Fruit fly (Drosophila melanogaster): ENCODE results near the gene CG34179.

Gene CG34179

DNA sequence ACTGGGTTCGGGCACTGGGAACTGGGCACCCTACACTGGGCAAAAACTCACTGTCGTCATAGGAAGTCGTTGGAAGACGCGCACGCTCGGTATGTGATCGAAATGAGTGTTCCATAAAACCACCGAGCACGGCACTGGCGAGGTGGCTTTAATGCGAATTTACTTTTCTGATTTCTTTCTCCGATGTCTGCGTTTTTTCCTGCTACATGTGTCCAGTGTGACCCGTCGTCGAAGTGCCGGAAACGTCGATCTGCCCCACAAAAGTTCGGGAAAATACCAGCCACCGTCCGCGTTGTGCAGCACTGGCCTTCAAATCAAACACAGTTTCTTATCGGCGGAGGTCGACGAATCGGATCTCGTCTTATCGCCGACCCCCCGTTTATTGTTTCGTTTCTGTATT lies 49.3 kb downstream of the CG34179 start, which contains the start of gene Kdm5 (continued):
- peak; percentile 45; the same call in 1 of the 2 replicates for TF ChIP-seq CG15336 (GFP tag; IDR thresholded peaks at IDR 0.05)
- no peak for TF ChIP-seq Hr38 (GFP tag; optimal IDR thresholded peaks at IDR 0.05)
- no peak for TF ChIP-seq Lpt (GFP tag; optimal IDR thresholded peaks at IDR 0.05)
- no peak for TF ChIP-seq Ets96B (tag; optimal IDR thresholded peaks at IDR 0.05)
- no peak for TF ChIP-seq CG6808 (GFP tag; optimal IDR thresholded peaks at IDR 0.05)
- TF ChIP-seq Eip75B (GFP tag; optimal IDR thresholded peaks at IDR 0.05): peak; percentile 17

DNA sequence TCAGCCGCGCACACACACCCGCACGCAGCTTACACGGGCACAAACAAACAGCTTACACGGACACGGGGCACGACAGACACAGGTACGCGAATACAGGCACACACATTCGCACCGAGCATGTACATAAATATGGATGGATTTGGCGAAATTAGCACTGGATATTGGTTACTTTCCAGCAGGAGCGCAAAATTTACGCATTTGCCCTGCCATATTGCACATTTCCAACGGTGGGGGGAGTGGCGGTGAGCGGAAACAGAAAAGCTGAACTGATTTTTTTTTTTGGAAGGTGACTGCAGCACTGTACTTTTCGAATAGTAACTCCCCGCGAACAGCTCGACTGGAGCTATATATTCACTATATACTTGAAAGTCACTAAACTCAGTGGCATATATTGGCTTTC lies 50.1 kb downstream of the CG34179 start:
- no peak for TF ChIP-seq Lpt (GFP tag; optimal IDR thresholded peaks at IDR 0.05)
- no peak for TF ChIP-seq dsx (GFP tag; optimal IDR thresholded peaks at IDR 0.05; ENCODE audit: poor library complexity, severe bottlenecking)
- no peak for TF ChIP-seq CG6854 (GFP tag; optimal IDR thresholded peaks at IDR 0.05)
- TF ChIP-seq spab (GFP tag; optimal IDR thresholded peaks at IDR 0.05): no peak
- TF ChIP-seq CG4318 (GFP tag; optimal IDR thresholded peaks at IDR 0.05): no peak
- no peak for TF ChIP-seq lz (GFP tag; optimal IDR thresholded peaks at IDR 0.05)
- TF ChIP-seq CG15336 (GFP tag; IDR thresholded peaks at IDR 0.05): peak; percentile 11; the same call in 1 of the 2 replicates
- TF ChIP-seq Sox15 (GFP tag; optimal IDR thresholded peaks at IDR 0.05): no peak

DNA sequence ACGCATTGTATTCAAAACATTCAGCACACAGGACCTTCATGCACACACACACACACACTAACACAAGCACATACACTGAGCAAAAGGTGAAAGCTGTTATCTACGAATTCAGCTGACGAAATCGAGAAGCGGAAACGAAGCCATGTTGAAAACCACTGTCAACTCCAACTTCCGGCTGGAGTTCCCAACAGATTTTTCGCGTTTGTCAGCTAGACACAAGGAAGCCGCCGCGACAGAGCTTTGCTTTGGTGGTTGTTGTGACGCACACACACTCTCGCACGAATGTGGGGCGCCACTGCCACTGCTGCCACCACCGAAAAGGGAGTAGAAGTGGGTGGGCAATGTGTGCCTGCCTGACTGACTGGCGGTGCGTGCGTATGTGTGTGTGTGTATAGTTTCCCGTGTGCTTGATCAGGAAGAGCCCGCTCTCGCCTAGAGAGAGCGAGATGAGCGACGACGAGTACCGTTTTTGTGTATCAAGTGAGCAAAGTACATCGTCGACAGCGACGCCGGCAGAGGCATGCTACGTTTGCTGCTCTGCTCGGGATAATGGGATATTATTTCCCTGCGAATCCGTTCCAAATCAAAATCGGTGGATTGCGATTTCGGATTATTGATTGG lies 50.8 kb downstream of the CG34179 start:
- TF ChIP-seq svp (GFP tag): no peak
- no peak for TF ChIP-seq Sox15 (GFP tag; optimal IDR thresholded peaks at IDR 0.05)
- TF ChIP-seq CG4318 (GFP tag; optimal IDR thresholded peaks at IDR 0.05): no peak
- peak; percentile 60 for TF ChIP-seq CG6808 (GFP tag; optimal IDR thresholded peaks at IDR 0.05)
- TF ChIP-seq Ets96B (tag; optimal IDR thresholded peaks at IDR 0.05): no peak
- no peak for TF ChIP-seq Hr4 (GFP tag; optimal IDR thresholded peaks at IDR 0.05)
- TF ChIP-seq OdsH (GFP tag; optimal IDR thresholded peaks at IDR 0.05): no peak
- no peak for TF ChIP-seq CG11762 (GFP tag; optimal IDR thresholded peaks at IDR 0.05; ENCODE audit: insufficient read depth)
- TF ChIP-seq CG32006 (GFP tag; optimal IDR thresholded peaks at IDR 0.05): no peak
- no peak for TF ChIP-seq Hr38 (GFP tag; optimal IDR thresholded peaks at IDR 0.05)
- TF ChIP-seq fkh (GFP tag; optimal IDR thresholded peaks at IDR 0.05): no peak
- peak; percentile 39 for TF ChIP-seq CG10669 (GFP tag; optimal IDR thresholded peaks at IDR 0.05)
- TF ChIP-seq cyc (GFP tag; optimal IDR thresholded peaks at IDR 0.05): no peak
- peak; percentile 30 to 78 for TF ChIP-seq ss (GFP tag; optimal IDR thresholded peaks at IDR 0.05)
- TF ChIP-seq CG8632 (GFP tag; optimal IDR thresholded peaks at IDR 0.05): peak; percentile 44
- no peak for TF ChIP-seq CG3919 (GFP tag; optimal IDR thresholded peaks at IDR 0.05)
- peak; percentile 35; the same call in 1 of the 3 replicates for TF ChIP-seq CG8119 (GFP tag; IDR thresholded peaks at IDR 0.05)
- no peak for TF ChIP-seq net (GFP tag; optimal IDR thresholded peaks at IDR 0.05)
- TF ChIP-seq achi (GFP tag; optimal IDR thresholded peaks at IDR 0.05): peak; percentile 72
- peak; percentile 12 for TF ChIP-seq CG7368 (GFP tag; optimal IDR thresholded peaks at IDR 0.05)
- no peak for TF ChIP-seq Eip75B (GFP tag; optimal IDR thresholded peaks at IDR 0.05)
- peak; percentile 16 for TF ChIP-seq fd59A (GFP tag; optimal IDR thresholded peaks at IDR 0.05)
- TF ChIP-seq Eip78C (GFP tag): peak; percentile 71
- TF ChIP-seq Hr39 (GFP tag; optimal IDR thresholded peaks at IDR 0.05): no peak
- no peak for TF ChIP-seq CG16779 (tag; optimal IDR thresholded peaks at IDR 0.05)
- peak in 1 of 2 experiments; percentile 8 for TF ChIP-seq salr (GFP tag; optimal IDR thresholded peaks at IDR 0.05)
- peak; percentile 12 for TF ChIP-seq CG8319 (GFP tag; optimal IDR thresholded peaks at IDR 0.05)
- peak; percentile 57 for TF ChIP-seq CG9139 (GFP tag; optimal IDR thresholded peaks at IDR 0.05)
- TF ChIP-seq CG3032 (tag; optimal IDR thresholded peaks at IDR 0.05): no peak
- TF ChIP-seq CG6276 (GFP tag; optimal IDR thresholded peaks at IDR 0.05): peak; percentile 22
- no peak for TF ChIP-seq CG15336 (GFP tag; IDR thresholded peaks at IDR 0.05)
- TF ChIP-seq topi (GFP tag; optimal IDR thresholded peaks at IDR 0.05): no peak
- TF ChIP-seq CG11902 (GFP tag; optimal IDR thresholded peaks at IDR 0.05): no peak
- no peak for TF ChIP-seq CG6792 (GFP tag; optimal IDR thresholded peaks at IDR 0.05)
- TF ChIP-seq Ets21C (GFP tag; optimal IDR thresholded peaks at IDR 0.05): no peak
- TF ChIP-seq Gug (GFP tag; IDR thresholded peaks at IDR 0.05): no peak
- TF ChIP-seq Blimp-1 (GFP tag; optimal IDR thresholded peaks at IDR 0.05): peak; percentile 50
- no peak for TF ChIP-seq CG31627 (GFP tag; optimal IDR thresholded peaks at IDR 0.05)
- no peak for TF ChIP-seq Eip93F (GFP tag; optimal IDR thresholded peaks at IDR 0.05)
- TF ChIP-seq CG34406 (GFP tag; optimal IDR thresholded peaks at IDR 0.05): peak; percentile 29
- TF ChIP-seq vri (GFP tag; optimal IDR thresholded peaks at IDR 0.05): no peak
- TF ChIP-seq Lpt (GFP tag; optimal IDR thresholded peaks at IDR 0.05): no peak
